Worm (Caenorhabditis elegans) whole organism, L3 larva: Measurements from ENCODE around the gene srd-66.

Experiments used
- ama-1 ChIP-seq: fragments of 150-350 bp; optimal IDR thresholded peaks from 2 replicates; lab custom pipeline; 2018
- ceh-9 ChIP-seq: sonication (generic microtip); optimal IDR thresholded peaks from 2 replicates; lab custom pipeline; 2018; ENCODE audit warnings: missing biosample characterization, missing genetic modification characterization
- elt-1 ChIP-seq: fragments of 150-350 bp; optimal IDR thresholded peaks from 2 replicates; lab custom pipeline; 2014; ENCODE audit warnings: missing biosample characterization, missing genetic modification characterization
- elt-2 ChIP-seq: sonication (generic microtip); optimal IDR thresholded peaks from 2 replicates; lab custom pipeline; 2016; ENCODE audit warnings: missing genetic modification reagents, mild to moderate bottlenecking, missing genetic modification characterization, missing compliant biosample characterization
- pha-4 ChIP-seq: fragments of 150-350 bp; optimal IDR thresholded peaks from 2 replicates; lab custom pipeline; 2014; ENCODE audit warnings: missing biosample characterization, missing genetic modification reagents, missing genetic modification characterization
- skn-1 ChIP-seq: fragments of 150-350 bp; optimal IDR thresholded peaks from 2 replicates; lab custom pipeline; 2014; ENCODE audit warnings: missing biosample characterization, missing genetic modification characterization
- unc-39 ChIP-seq: sonication (generic microtip); optimal IDR thresholded peaks from 4 replicates; lab custom pipeline; 2017; ENCODE audit warnings: missing biosample characterization, missing genetic modification characterization
- unc-62 ChIP-seq: fragments of 150-350 bp; sonication (generic microtip); optimal IDR thresholded peaks from 4 replicates; lab custom pipeline; 2014; ENCODE audit warnings: missing biosample characterization, missing genetic modification reagents, missing genetic modification characterization
- ztf-11 ChIP-seq: fragments of 150-350 bp; optimal IDR thresholded peaks from 2 replicates; lab custom pipeline; 2014; ENCODE audit warnings: missing biosample characterization, missing genetic modification characterization

DNA sequence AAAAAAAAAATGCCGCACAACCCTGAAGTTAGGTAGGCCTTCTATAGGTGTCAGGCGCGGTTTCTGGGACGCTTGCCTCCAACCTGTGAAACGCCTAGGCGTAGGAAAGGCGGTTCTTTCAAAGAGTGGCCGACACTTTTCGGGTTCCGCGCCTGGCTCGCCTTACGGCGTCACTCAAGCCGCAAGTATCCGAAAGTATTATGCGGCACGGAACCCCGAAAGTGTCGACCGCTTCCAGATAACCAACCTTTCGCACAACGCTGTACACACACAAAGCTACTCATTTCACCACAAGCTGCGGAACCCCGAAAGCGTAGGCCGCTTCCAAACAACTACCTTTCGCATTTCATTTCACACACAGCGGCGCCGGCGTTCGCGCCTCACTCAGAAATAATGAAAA lies 19.3 kb downstream of the srd-66 start:
- no peak for TF ChIP-seq ceh-9 (tag; lab: Kevin White, UChicago)
- TF ChIP-seq unc-62 (GFP tag; lab: Kevin White, UChicago), result no peak
- no peak for TF ChIP-seq ztf-11
- TF ChIP-seq unc-39 (tag; lab: Kevin White, UChicago), result no peak
- no peak for TF ChIP-seq elt-2
- no peak for TF ChIP-seq skn-1
- TF ChIP-seq ama-1 (lab: Kevin White, UChicago), result no peak
- no peak for TF ChIP-seq pha-4 (tag; lab: Kevin White, UChicago)
- no peak for TF ChIP-seq elt-1 (tag; lab: Kevin White, UChicago)
